Fruit fly (Drosophila melanogaster) whole organism, embryonic: ENCODE data around the gene Fcp3C.

Experiments used
- CG7372 ChIP-seq: fragments of 200-800 bp; sonication (Bioruptor generic); IDR thresholded peaks from 2 replicates; pipeline ENCODE4 v1.3.6; 2022; ENCODE audit warnings: missing biosample characterization, missing genetic modification characterization
- her ChIP-seq: fragments of 200-800 bp; sonication (Bioruptor generic); optimal IDR thresholded peaks from 2 replicates; lab custom pipeline; 2016; ENCODE audit warnings: missing biosample characterization, missing genetic modification characterization
- hkb ChIP-seq, 2 experiments: fragments of 200-800 bp in 1 of 2; fragments of >200 bp in 1 of 2; sonication (Bioruptor generic) in 1 of 2; IDR thresholded peaks in 1 of 2; optimal IDR thresholded peaks in 1 of 2; 2 replicates each; pipeline versions ENCODE4 v1.3.6 to Lab custom; 2017 to 2022; ENCODE audit warnings: missing biosample characterization in 1 of 2, missing genetic modification characterization in 1 of 2
- trem ChIP-seq: fragments of 200-800 bp; optimal IDR thresholded peaks from 3 replicates; lab custom pipeline; 2019; ENCODE audit warnings: missing biosample characterization, mild to moderate bottlenecking, missing genetic modification characterization, moderate library complexity

dm6 chrX:3152280-3152679, 22.0 kb downstream of the Fcp3C start:
- no peak for TF ChIP-seq CG7372
- TF ChIP-seq her (GFP tag; lab: Kevin White, UChicago) = no peak
- TF ChIP-seq hkb (optimal IDR thresholded peaks at IDR 0.05; lab: Kevin White, UChicago) = no peak
- no peak for TF ChIP-seq hkb (GFP tag; IDR thresholded peaks at IDR 0.05; lab: Robert Waterston, UW)
- TF ChIP-seq trem (tag; lab: Kevin White, UChicago) = no peak
